Fruit fly (Drosophila melanogaster) whole organism, embryonic: Measurements from ENCODE around the gene Hr4.

ENCODE experiments used
- BEAF-32 ChIP-seq: fragments of 200-800 bp; sonication (Bioruptor generic); optimal IDR thresholded peaks from 3 replicates; lab custom pipeline; 2017; ENCODE audit warnings: missing biosample characterization, missing genetic modification characterization, mild to moderate bottlenecking, moderate library complexity, missing genetic modification reagents
- CG11247 ChIP-seq: fragments of 200-800 bp; sonication (Bioruptor generic); IDR thresholded peaks from 2 replicates; pipeline ENCODE4 v1.3.6; 2022; ENCODE audit warnings: missing biosample characterization, missing genetic modification characterization
- CG1233 ChIP-seq: fragments of 200-800 bp; sonication (Bioruptor generic); optimal IDR thresholded peaks from 4 replicates; lab custom pipeline; 2018; ENCODE audit warnings: missing biosample characterization, mild to moderate bottlenecking, missing genetic modification characterization
- CG12659 ChIP-seq: fragments of 200-800 bp; sonication (Bioruptor generic); optimal IDR thresholded peaks from 3 replicates; lab custom pipeline; 2017; ENCODE audit warnings: mild to moderate bottlenecking, missing biosample characterization, missing genetic modification reagents, missing genetic modification characterization
- CG13287 ChIP-seq: fragments of 200-800 bp; sonication (Bioruptor generic); IDR thresholded peaks from 2 replicates; pipeline ENCODE4 v1.3.6; 2022; ENCODE audit warnings: missing biosample characterization, missing genetic modification characterization; ENCODE audit not compliant: partially characterized antibody
- CG17829 ChIP-seq: fragments of 200-800 bp; optimal IDR thresholded peaks from 2 replicates; lab custom pipeline; 2019; ENCODE audit warnings: missing biosample characterization, mild to moderate bottlenecking, missing genetic modification characterization, moderate library complexity
- CG17912 ChIP-seq: fragments of 200-800 bp; sonication (Bioruptor generic); optimal IDR thresholded peaks from 2 replicates; lab custom pipeline; 2018; ENCODE audit warnings: missing biosample characterization, mild to moderate bottlenecking, missing genetic modification characterization
- CG1832 ChIP-seq: fragments of 200-800 bp; sonication (Bioruptor generic); optimal IDR thresholded peaks from 2 replicates; lab custom pipeline; 2017; ENCODE audit warnings: missing biosample characterization, mild to moderate bottlenecking, missing genetic modification characterization, inconsistent platforms
- CG2116 ChIP-seq: fragments of 200-800 bp; sonication (Bioruptor generic); optimal IDR thresholded peaks from 3 replicates; lab custom pipeline; 2018; ENCODE audit warnings: missing biosample characterization, mild to moderate bottlenecking, missing genetic modification characterization
- CG31365 ChIP-seq: fragments of 200-800 bp; sonication (Bioruptor generic); optimal IDR thresholded peaks from 2 replicates; lab custom pipeline; 2018; ENCODE audit warnings: missing biosample characterization, mild to moderate bottlenecking, missing genetic modification characterization
- CG31441 ChIP-seq: fragments of 200-800 bp; sonication (Bioruptor generic); IDR thresholded peaks from 2 replicates; pipeline ENCODE4 v1.3.6; 2022; ENCODE audit warnings: missing biosample characterization, missing genetic modification characterization
- CG3847 ChIP-seq: fragments of 200-800 bp; sonication (Bioruptor generic); IDR thresholded peaks from 2 replicates; pipeline ENCODE4 v1.3.6; 2022; ENCODE audit warnings: missing biosample characterization, missing genetic modification characterization
- CG7745 ChIP-seq: fragments of 200-800 bp; sonication (Bioruptor generic); optimal IDR thresholded peaks from 2 replicates; lab custom pipeline; 2018; ENCODE audit warnings: missing biosample characterization, mild to moderate bottlenecking, missing genetic modification characterization, moderate library complexity
- CG8290 ChIP-seq, 3 experiments: fragments of 200-800 bp; sonication (Bioruptor generic); optimal IDR thresholded peaks; 2 replicates each; lab custom pipeline; 2016 to 2019; ENCODE audit warnings: missing biosample characterization in 3 of 3, missing genetic modification characterization in 3 of 3, mild to moderate bottlenecking in 2 of 3, moderate library complexity in 1 of 3
- CG8478 ChIP-seq: fragments of >200 bp; optimal IDR thresholded peaks from 2 replicates; lab custom pipeline; 2018
- CG9817 ChIP-seq: fragments of 200-800 bp; sonication (Bioruptor generic); optimal IDR thresholded peaks from 2 replicates; lab custom pipeline; 2018; ENCODE audit warnings: missing biosample characterization, mild to moderate bottlenecking, missing genetic modification characterization, moderate library complexity
- CHES-1-like ChIP-seq: fragments of 200-800 bp; sonication (Bioruptor generic); optimal IDR thresholded peaks from 2 replicates; lab custom pipeline; 2016; ENCODE audit warnings: missing biosample characterization, missing genetic modification characterization
- D ChIP-seq, 2 experiments: fragments of 200-800 bp in 1 of 2; fragments of >200 bp in 1 of 2; sonication (Bioruptor generic) in 1 of 2; optimal IDR thresholded peaks; 2 replicates in 1 of 2; 3 replicates in 1 of 2; lab custom pipeline; 2017; ENCODE audit warnings: mild to moderate bottlenecking in 1 of 2, missing biosample characterization in 1 of 2, missing genetic modification characterization in 1 of 2, missing genetic modification reagents in 1 of 2
- Fer2 ChIP-seq: fragments of 200-800 bp; sonication (Bioruptor generic); optimal IDR thresholded peaks from 2 replicates; lab custom pipeline; 2018; ENCODE audit warnings: missing biosample characterization, mild to moderate bottlenecking, missing genetic modification characterization, moderate library complexity
- HLHmδ ChIP-seq: fragments of 200-800 bp; sonication (Bioruptor generic); optimal IDR thresholded peaks from 2 replicates; lab custom pipeline; 2018; ENCODE audit warnings: missing biosample characterization, mild to moderate bottlenecking, missing genetic modification characterization, moderate library complexity
- Hand ChIP-seq: fragments of 200-800 bp; sonication (Bioruptor generic); optimal IDR thresholded peaks from 2 replicates; lab custom pipeline; 2017; ENCODE audit warnings: mild to moderate bottlenecking, missing biosample characterization, missing genetic modification reagents, missing genetic modification characterization
- HmgD ChIP-seq: fragments of 200-800 bp; sonication (Bioruptor generic); optimal IDR thresholded peaks from 3 replicates; lab custom pipeline; 2016; ENCODE audit warnings: missing biosample characterization, missing genetic modification characterization
- Hmr ChIP-seq: fragments of 200-800 bp; sonication (Bioruptor generic); optimal IDR thresholded peaks from 3 replicates; lab custom pipeline; 2017; ENCODE audit warnings: mild to moderate bottlenecking, missing biosample characterization, missing genetic modification reagents, missing genetic modification characterization
- Ptx1 ChIP-seq: fragments of 200-800 bp; sonication (Bioruptor generic); IDR thresholded peaks from 2 replicates; pipeline ENCODE4 v1.3.6; 2022; ENCODE audit warnings: missing biosample characterization, missing genetic modification characterization
- Sry-β ChIP-seq: fragments of 200-800 bp; sonication (Bioruptor generic); optimal IDR thresholded peaks from 2 replicates; lab custom pipeline; 2018; ENCODE audit warnings: missing biosample characterization, mild to moderate bottlenecking, missing genetic modification characterization, moderate library complexity
- Ssrp ChIP-seq: fragments of 200-800 bp; sonication (Bioruptor generic); optimal IDR thresholded peaks from 2 replicates; lab custom pipeline; 2018; ENCODE audit warnings: missing biosample characterization, mild to moderate bottlenecking, missing genetic modification characterization, moderate library complexity
- bab2 ChIP-seq: fragments of 200-800 bp; sonication (Bioruptor generic); optimal IDR thresholded peaks from 2 replicates; lab custom pipeline; 2016; ENCODE audit warnings: missing biosample characterization, missing genetic modification characterization
- chinmo ChIP-seq: fragments of 200-800 bp; sonication (Bioruptor generic); IDR thresholded peaks from 4 replicates; pipeline ENCODE4 v1.3.6; 2022; ENCODE audit warnings: missing biosample characterization, missing genetic modification characterization; ENCODE audit not compliant: partially characterized antibody
- croc ChIP-seq: fragments of 200-800 bp; sonication (Bioruptor generic); conservative IDR thresholded peaks from 3 replicates; pipeline ENCODE4 v1.3.6; 2022; ENCODE audit warnings: missing biosample characterization, missing genetic modification characterization
- grn ChIP-seq: fragments of 200-800 bp; sonication (Bioruptor generic); optimal IDR thresholded peaks from 3 replicates; lab custom pipeline; 2017; ENCODE audit warnings: missing biosample characterization, missing genetic modification characterization
- insv ChIP-seq, 2 experiments: fragments of 200-800 bp; sonication (Bioruptor generic); optimal IDR thresholded peaks; 3 replicates each; lab custom pipeline; 2016 to 2018; ENCODE audit warnings: missing biosample characterization in 2 of 2, missing genetic modification characterization in 2 of 2
- knrl ChIP-seq: fragments of 200-800 bp; sonication (Bioruptor generic); IDR thresholded peaks from 3 replicates; pipeline ENCODE4 v1.3.6; 2022; ENCODE audit warnings: missing biosample characterization, missing genetic modification characterization; ENCODE audit not compliant: partially characterized antibody
- nmo ChIP-seq: fragments of 200-800 bp; sonication (Bioruptor generic); optimal IDR thresholded peaks from 2 replicates; lab custom pipeline; 2018; ENCODE audit warnings: missing biosample characterization, mild to moderate bottlenecking, missing genetic modification characterization, moderate library complexity
- pho ChIP-seq: fragments of 200-800 bp; sonication (Bioruptor generic); optimal IDR thresholded peaks from 2 replicates; lab custom pipeline; 2016; ENCODE audit warnings: missing biosample characterization, missing genetic modification characterization
- pita ChIP-seq: fragments of 200-800 bp; sonication (Bioruptor generic); optimal IDR thresholded peaks from 2 replicates; lab custom pipeline; 2017; ENCODE audit warnings: missing biosample characterization, mild to moderate bottlenecking, missing genetic modification characterization
- prd ChIP-seq, 3 experiments: fragments of >200 bp in 2 of 3; fragments of 200-800 bp in 1 of 3; sonication (Bioruptor generic) in 1 of 3; optimal IDR thresholded peaks in 2 of 3; IDR thresholded peaks in 1 of 3; 2 replicates in 2 of 3; 3 replicates in 1 of 3; pipeline versions ENCODE4 v1.3.6 to Lab custom; 2017 to 2022; ENCODE audit warnings: missing biosample characterization in 1 of 3, missing genetic modification characterization in 1 of 3
- sens ChIP-seq: fragments of 200-800 bp; sonication (Bioruptor generic); peaks from one replicate; lab custom pipeline; 2016; ENCODE audit warnings: missing biosample characterization, missing genetic modification characterization
- tna ChIP-seq: fragments of 200-800 bp; sonication (Bioruptor generic); IDR thresholded peaks from 2 replicates; pipeline ENCODE4 v1.3.6; 2022; ENCODE audit warnings: missing biosample characterization, missing genetic modification characterization; ENCODE audit not compliant: partially characterized antibody
- trem ChIP-seq: fragments of 200-800 bp; optimal IDR thresholded peaks from 3 replicates; lab custom pipeline; 2019; ENCODE audit warnings: missing biosample characterization, mild to moderate bottlenecking, missing genetic modification characterization, moderate library complexity

Gene Hr4

DNA sequence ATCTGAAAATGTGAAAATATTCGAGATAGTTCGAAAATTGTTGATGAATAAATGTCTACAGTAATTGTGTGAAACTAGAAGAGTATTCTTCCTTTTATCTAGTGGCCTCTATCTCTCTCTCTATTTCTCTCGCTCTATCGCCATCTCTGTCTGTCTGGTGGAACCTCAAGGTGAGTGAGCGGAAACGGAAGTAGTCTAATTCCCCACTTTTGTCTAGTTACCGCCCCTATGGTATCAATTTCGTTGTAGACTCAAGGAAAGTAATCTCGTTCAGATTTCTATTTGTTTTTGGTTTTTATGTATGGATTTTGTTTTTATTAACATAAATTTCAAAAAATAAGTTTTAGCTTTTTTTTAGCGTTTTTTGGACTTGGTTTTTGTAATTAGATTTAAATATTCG, 83.1 kb downstream of the Hr4 start (continued):
- TF ChIP-seq bab2 (GFP tag; lab: Kevin White, UChicago) (no peak), pita (GFP tag; lab: Kevin White, UChicago) (no peak), CHES-1-like (GFP tag; lab: Kevin White, UChicago) (no peak), CG9817 (tag; lab: Kevin White, UChicago) (no peak), prd (optimal IDR thresholded peaks at IDR 0.05; lab: Kevin White, UChicago) (no peak), prd (GFP tag; IDR thresholded peaks at IDR 0.05; lab: Robert Waterston, UW) (no peak), insv (GFP tag; optimal IDR thresholded peaks at IDR 0.05; lab: Kevin White, UChicago) (no peak), CG12659 (no peak), Ptx1 (GFP tag; lab: Robert Waterston, UW) (no peak), HmgD (GFP tag; lab: Kevin White, UChicago) (no peak), Hmr (GFP tag; lab: Kevin White, UChicago) (no peak), D (optimal IDR thresholded peaks at IDR 0.05; lab: Kevin White, UChicago) (no peak), D (GFP tag; optimal IDR thresholded peaks at IDR 0.05; lab: Kevin White, UChicago) (no peak), CG8478 (no peak), CG1233 (GFP tag; lab: Kevin White, UChicago) (no peak), CG1832 (GFP tag; lab: Kevin White, UChicago) (peak; percentile 30), knrl (GFP tag; lab: Robert Waterston, UW) (no peak), CG11247 (no peak), CG3847 (GFP tag; lab: Robert Waterston, UW) (no peak), CG31441 (GFP tag; lab: Robert Waterston, UW) (no peak), grn (GFP tag; lab: Kevin White, UChicago) (no peak), tna (GFP tag; lab: Robert Waterston, UW) (no peak), CG7745 (tag; lab: Kevin White, UChicago) (no peak), CG2116 (peak; percentile 11)

DNA sequence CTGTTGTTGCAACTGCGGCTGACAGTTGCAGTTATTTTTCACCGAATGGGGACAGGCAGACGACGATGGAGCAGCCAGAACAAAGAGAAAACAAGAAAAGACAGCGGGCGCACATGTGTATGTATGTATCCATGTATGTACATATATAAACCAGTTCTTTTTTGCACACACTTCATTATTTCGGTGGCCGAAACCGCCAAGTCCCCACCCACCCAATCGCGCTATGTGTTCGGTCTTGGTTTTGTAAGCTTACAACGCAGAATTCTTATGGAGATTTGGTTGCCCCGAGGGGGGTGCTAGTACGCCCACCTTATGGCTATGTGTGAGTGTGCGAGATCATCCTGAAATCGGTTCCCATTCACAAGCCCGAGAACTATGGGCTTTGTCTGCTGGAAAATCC, 89.6 kb downstream of the Hr4 start:
- no peak for TF ChIP-seq nmo (GFP tag; lab: Kevin White, UChicago)
- TF ChIP-seq croc (GFP tag; lab: Robert Waterston, UW) = no peak
- no peak for TF ChIP-seq Fer2
- no peak for TF ChIP-seq Ptx1 (GFP tag; lab: Robert Waterston, UW)
- TF ChIP-seq CG2116 = no peak
- no peak for TF ChIP-seq pho
- TF ChIP-seq CG31365 (tag; lab: Kevin White, UChicago) = no peak
- TF ChIP-seq chinmo (GFP tag; lab: Robert Waterston, UW) = no peak
- no peak for TF ChIP-seq HLHmδ (GFP tag; lab: Kevin White, UChicago)
- no peak for TF ChIP-seq Hand
- no peak for TF ChIP-seq CG9817 (tag; lab: Kevin White, UChicago)
- TF ChIP-seq trem (tag; lab: Kevin White, UChicago) = no peak
- no peak for TF ChIP-seq knrl (GFP tag; lab: Robert Waterston, UW)

dm6 chrX:2032160-2032801, 90.5 kb downstream of the Hr4 start:
- TF ChIP-seq CG17912 (GFP tag; lab: Kevin White, UChicago) = no peak
- peak; percentile 80 for TF ChIP-seq Sry-β (GFP tag; lab: Kevin White, UChicago)
- no peak for TF ChIP-seq CG17829 (tag; lab: Kevin White, UChicago)
- peak; percentile 14 for TF ChIP-seq Ssrp (tag; lab: Kevin White, UChicago)
- peak; percentile 32 for TF ChIP-seq CG8290 (GFP tag; optimal IDR thresholded peaks at IDR 0.05; lab: Kevin White, UChicago)
- no peak for TF ChIP-seq CG8290 (tag; optimal IDR thresholded peaks at IDR 0.05; lab: Kevin White, UChicago)
- TF ChIP-seq CG13287 (GFP tag; lab: Robert Waterston, UW) = no peak
- no peak for TF ChIP-seq BEAF-32
- peak; percentile 59 for TF ChIP-seq sens (GFP tag; lab: Kevin White, UChicago)
